Worm (Caenorhabditis elegans) whole organism, early embryonic: ENCODE results near the gene Y42A5A.5.

Experiments
- ceh-36 ChIP-seq: sonication (generic microtip); optimal IDR thresholded peaks from 2 replicates; lab custom pipeline; 2016; ENCODE audit warnings: missing genetic modification characterization, inconsistent platforms, missing compliant biosample characterization
- hnd-1 ChIP-seq: sonication (generic microtip); optimal IDR thresholded peaks from 2 replicates; lab custom pipeline; 2016; ENCODE audit warnings: missing genetic modification characterization, missing compliant biosample characterization

- no peak for TF ChIP-seq hnd-1 (tag; lab: Kevin White, UChicago)
- no peak for TF ChIP-seq ceh-36 (tag; lab: Kevin White, UChicago)
Observed at ce11 chrV:11061887-11062286, 47.7 kb downstream of the Y42A5A.5 start.
